Fruit fly (Drosophila melanogaster): Measurements from ENCODE around the gene hzg.

The hzg gene

dm6 chr3L:16001164-16001679 is 3.3 kb downstream of the hzg start (continued):
- TF ChIP-seq row (GFP tag; IDR thresholded peaks at IDR 0.05) = peak; percentile 91
- peak; percentile 31 for TF ChIP-seq CG10267 (tag; optimal IDR thresholded peaks at IDR 0.05)
- TF ChIP-seq lbe (GFP tag; optimal IDR thresholded peaks at IDR 0.05) = no peak
- peak; percentile 69 for TF ChIP-seq CG6854 (GFP tag; optimal IDR thresholded peaks at IDR 0.05)
- peak; percentile 81 for TF ChIP-seq CG7556 (GFP tag; optimal IDR thresholded peaks at IDR 0.05)
- no peak for TF ChIP-seq CG10959 (GFP tag; IDR thresholded peaks at IDR 0.05)
- peak; percentile 89 for TF ChIP-seq grau (tag; optimal IDR thresholded peaks at IDR 0.05)
- no peak for TF ChIP-seq Lpt (GFP tag; optimal IDR thresholded peaks at IDR 0.05)
- peak; percentile 57 for TF ChIP-seq CG33213 (GFP tag; optimal IDR thresholded peaks at IDR 0.05)
- peak; percentile 85 for TF ChIP-seq Fer3 (tag; optimal IDR thresholded peaks at IDR 0.05)
- TF ChIP-seq wdn (GFP tag; IDR thresholded peaks at IDR 0.05) = peak; percentile 38; the same call in 1 of the 2 replicates
- TF ChIP-seq ERR (GFP tag; optimal IDR thresholded peaks at IDR 0.05) = peak; percentile 72
- TF ChIP-seq crp (GFP tag; optimal IDR thresholded peaks at IDR 0.05) = peak in 1 of 2 experiments; percentile 59
- peak; percentile 39 for TF ChIP-seq slou (GFP tag; optimal IDR thresholded peaks at IDR 0.05)
- peak; percentile 84 for TF ChIP-seq CG7786 (GFP tag; optimal IDR thresholded peaks at IDR 0.05)
- peak; percentile 52 for TF ChIP-seq Deaf1 (tag; optimal IDR thresholded peaks at IDR 0.05)
- no peak for TF ChIP-seq Gsc (GFP tag; IDR thresholded peaks at IDR 0.05)
- no peak for TF ChIP-seq oc (tag; optimal IDR thresholded peaks at IDR 0.05)
- TF ChIP-seq fu2 (GFP tag; optimal IDR thresholded peaks at IDR 0.05) = peak; percentile 80
- peak; percentile 96 for TF ChIP-seq CG10543 (GFP tag; optimal IDR thresholded peaks at IDR 0.05)
- no peak for TF ChIP-seq aop (GFP tag; IDR thresholded peaks at IDR 0.05)
- TF ChIP-seq CG7987 (GFP tag; optimal IDR thresholded peaks at IDR 0.05) = no peak
- peak; percentile 48; the same call in 1 of the 3 replicates for TF ChIP-seq CG6175 (GFP tag; IDR thresholded peaks at IDR 0.05)
- no peak for TF ChIP-seq CG5953 (GFP tag; IDR thresholded peaks at IDR 0.05)
- peak; percentile 26; the same call in 2 of the 3 replicates for TF ChIP-seq B-H1 (GFP tag; IDR thresholded peaks at IDR 0.05)
- TF ChIP-seq h (optimal IDR thresholded peaks at IDR 0.05) = no peak
- peak; percentile 87 for TF ChIP-seq CG13624 (GFP tag; optimal IDR thresholded peaks at IDR 0.05)
- TF ChIP-seq Hr3 (GFP tag; optimal IDR thresholded peaks at IDR 0.05) = peak; percentile 55
- TF ChIP-seq CG12299 (tag; optimal IDR thresholded peaks at IDR 0.05) = peak; percentile 68
- no peak for TF ChIP-seq CG42726 (GFP tag; IDR thresholded peaks at IDR 0.05; ENCODE audit: partially characterized antibody)
- TF ChIP-seq mld (GFP tag; IDR thresholded peaks at IDR 0.05; ENCODE audit: partially characterized antibody) = no peak
- TF ChIP-seq CG6791 (GFP tag; IDR thresholded peaks at IDR 0.05; ENCODE audit: partially characterized antibody) = no peak
- peak; percentile 45 for TF ChIP-seq CG8944 (GFP tag; optimal IDR thresholded peaks at IDR 0.05)
- peak; percentile 85; the same call in 2 of the 3 replicates for TF ChIP-seq dysf (GFP tag; IDR thresholded peaks at IDR 0.05)
- peak; percentile 22 for TF ChIP-seq CG2116 (GFP tag; optimal IDR thresholded peaks at IDR 0.05)
- no peak for TF ChIP-seq Six4 (GFP tag; optimal IDR thresholded peaks at IDR 0.05)
- peak; percentile 63 for TF ChIP-seq pum (GFP tag; optimal IDR thresholded peaks at IDR 0.05)
- peak; percentile 80 for TF ChIP-seq CG18619 (GFP tag; optimal IDR thresholded peaks at IDR 0.05)
- TF ChIP-seq Vsx1 (GFP tag; optimal IDR thresholded peaks at IDR 0.05) = peak; percentile 52
- no peak for TF ChIP-seq hkb (optimal IDR thresholded peaks at IDR 0.05)
- peak; percentile 62 for TF ChIP-seq hkb (GFP tag; IDR thresholded peaks at IDR 0.05)
- peak; percentile 59 for TF ChIP-seq tin (GFP tag; optimal IDR thresholded peaks at IDR 0.05)
